Worm (Caenorhabditis elegans): Measurements from ENCODE around the gene ZK822.9.

DNA sequence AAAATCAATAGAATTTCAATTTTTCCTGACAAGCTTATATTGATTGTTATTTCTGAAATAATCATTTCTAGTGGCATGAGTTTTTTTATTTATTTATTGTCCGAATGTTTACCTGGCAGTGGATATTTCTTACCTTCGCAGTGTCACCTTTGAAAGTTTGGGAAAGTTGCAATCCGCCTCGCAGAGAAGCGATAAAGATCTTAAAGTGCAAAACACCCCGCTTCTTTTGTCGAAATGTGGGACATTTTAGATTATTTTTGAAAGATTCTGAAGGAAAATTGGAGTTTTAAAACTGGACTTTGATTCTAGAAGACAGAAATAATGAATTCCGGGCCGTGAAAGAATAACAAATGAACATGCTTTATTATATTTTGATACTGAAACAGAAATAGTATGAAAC is 7.0 kb upstream of the ZK822.9 start:
- TF ChIP-seq flt-1 (GFP tag; IDR thresholded peaks at IDR 0.05) (no peak), T22C8.4 (GFP tag; IDR thresholded peaks at IDR 0.05) (no peak), ztf-29 (GFP tag; IDR thresholded peaks at IDR 0.05) (no peak), ref-1 (GFP tag; conservative IDR thresholded peaks at IDR 0.05) (no peak), ztf-23 (GFP tag; IDR thresholded peaks at IDR 0.05) (no peak)

Measured in whole organism, midembryonic.